Worm (Caenorhabditis elegans): ENCODE data around the gene str-205.
A peak's percentile ranks its signal among the peaks of the same experiment; 100 is the strongest.

str-205 gene

DNA sequence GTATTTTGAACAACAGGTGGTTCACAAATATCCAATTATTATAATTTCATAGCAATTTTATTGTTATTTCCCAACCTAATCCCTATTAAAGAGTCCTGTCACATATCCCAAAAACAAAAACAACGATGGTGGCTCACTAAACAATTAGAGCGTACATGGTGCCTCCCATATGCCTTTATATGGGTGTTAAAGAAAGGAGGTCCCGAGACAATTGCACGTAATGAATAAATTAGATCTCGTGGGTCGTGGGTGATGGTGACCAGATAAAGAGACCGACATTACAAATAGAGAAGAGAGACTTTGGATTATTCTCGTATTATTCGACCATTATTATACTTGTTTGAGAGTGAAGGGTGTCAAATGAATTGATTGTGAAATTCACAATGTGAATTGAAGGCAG, 37.5 kb upstream of the str-205 start (continued):
- TF ChIP-seq sox-4 (tag; optimal IDR thresholded peaks at IDR 0.05): no peak

DNA sequence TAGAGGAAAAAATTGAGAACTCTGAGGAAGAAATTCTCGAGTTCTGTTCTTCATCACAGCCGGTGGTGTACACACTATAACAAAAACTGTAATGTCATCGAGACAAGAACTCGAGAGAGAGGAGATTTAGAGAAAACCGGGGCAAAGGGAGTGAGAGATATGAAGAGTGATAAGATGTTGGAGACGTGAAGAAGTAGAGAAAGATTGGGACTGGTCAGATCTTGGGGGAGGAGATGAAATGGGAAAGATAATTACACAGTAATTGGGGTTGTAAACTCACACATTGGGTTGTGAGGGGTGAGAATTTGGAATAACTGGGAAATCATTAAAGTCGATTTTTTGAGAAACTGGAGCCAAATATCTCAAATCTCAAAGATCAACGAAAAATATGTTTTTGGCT, 36.0 kb upstream of the str-205 start:
- TF ChIP-seq nhr-47 (tag; optimal IDR thresholded peaks at IDR 0.05): no peak
- peak; percentile 77 for TF ChIP-seq nhr-85 (tag)
- TF ChIP-seq efl-1 (optimal IDR thresholded peaks at IDR 0.05): no peak
- peak in 1 of 2 experiments; percentile 78 for TF ChIP-seq efl-1 (GFP tag; optimal IDR thresholded peaks at IDR 0.05 in 1 of 2)
- peak; percentile 7 for TF ChIP-seq nhr-71 (tag; optimal IDR thresholded peaks at IDR 0.05)

DNA sequence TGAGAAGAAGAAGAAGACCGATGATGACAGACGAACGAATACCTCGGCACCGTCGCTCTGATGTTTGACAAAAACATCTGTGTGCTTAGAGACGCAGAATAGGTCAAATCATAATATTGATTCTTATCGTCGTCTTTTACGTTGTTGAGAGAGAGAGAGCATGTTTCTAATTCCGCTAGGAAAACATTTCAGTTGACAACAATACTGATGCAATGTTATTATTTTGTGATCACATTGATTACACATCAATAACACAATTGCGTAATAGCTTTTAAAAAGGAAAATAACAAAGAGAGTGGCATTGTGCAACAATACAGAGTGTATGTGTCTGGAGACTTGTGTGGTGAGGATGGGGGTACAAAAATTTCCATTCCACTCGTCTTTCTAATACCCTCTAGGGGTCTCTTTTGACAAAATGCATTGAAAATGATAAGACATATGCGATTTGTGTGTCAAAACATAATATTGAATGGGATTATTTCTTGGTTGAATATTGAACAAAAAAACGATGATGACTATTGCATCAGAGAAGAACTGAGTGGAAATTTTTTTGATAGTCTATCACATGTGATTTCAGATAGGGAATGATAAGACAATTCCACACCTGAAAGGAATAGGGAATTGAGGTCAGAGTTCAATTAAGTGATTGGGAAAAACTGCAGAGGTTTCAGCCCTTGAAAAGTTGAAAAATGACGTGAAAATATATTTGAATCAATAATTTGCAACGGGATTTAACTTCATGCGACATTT, 35.1 kb upstream of the str-205 start:
- TF ChIP-seq ceh-82 (tag; optimal IDR thresholded peaks at IDR 0.05) (no peak), nhr-90 (tag; optimal IDR thresholded peaks at IDR 0.05; ENCODE audit: poor library complexity) (no peak), elt-2 (tag; optimal IDR thresholded peaks at IDR 0.05) (peak; percentile 64), nhr-85 (tag) (peak; percentile 57), lin-35 (GFP tag; optimal IDR thresholded peaks at IDR 0.05) (peak in 1 of 2 experiments; percentile 30)

DNA sequence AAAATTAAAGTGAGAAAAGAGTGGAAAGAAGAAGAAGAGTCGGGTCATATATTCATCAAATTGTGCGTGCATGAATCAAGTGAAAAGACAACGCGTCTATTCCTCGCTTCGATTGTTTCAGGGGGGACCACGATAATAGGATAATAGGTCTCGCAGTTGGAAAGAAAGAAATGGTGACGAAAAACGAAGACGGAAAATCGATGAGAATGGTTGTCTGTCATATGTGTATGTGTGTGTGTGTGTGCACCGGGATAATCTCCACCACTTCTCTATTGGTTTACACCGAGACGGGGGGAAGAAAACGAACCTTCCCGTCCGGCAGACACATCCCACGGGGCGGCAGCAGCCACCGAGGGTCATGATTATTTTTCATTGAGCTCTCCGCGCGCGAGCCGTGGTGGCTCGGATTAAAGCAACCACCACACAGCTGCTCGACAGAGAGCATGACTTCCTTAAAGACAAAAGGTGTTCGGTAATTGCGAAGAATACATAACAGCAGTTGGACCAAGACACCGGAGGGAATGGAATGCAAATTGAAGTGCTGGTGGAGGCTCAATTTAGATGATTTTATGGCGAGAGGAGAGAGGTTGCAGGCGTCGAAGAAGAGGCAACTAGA, 34.4 kb upstream of the str-205 start:
- no peak for TF ChIP-seq zip-4 (GFP tag; optimal IDR thresholded peaks at IDR 0.05)
- no peak for TF ChIP-seq Y116A8C.19 (tag; optimal IDR thresholded peaks at IDR 0.05; ENCODE audit: borderline replicate concordance)
- no peak for TF ChIP-seq efl-1 (optimal IDR thresholded peaks at IDR 0.05)
- TF ChIP-seq efl-1 (GFP tag; optimal IDR thresholded peaks at IDR 0.05 in 1 of 2): peak in 1 of 2 experiments; percentile 20
- no peak for TF ChIP-seq pax-3 (tag; optimal IDR thresholded peaks at IDR 0.05)
- TF ChIP-seq irx-1 (tag; optimal IDR thresholded peaks at IDR 0.05): no peak
- TF ChIP-seq hpl-2 (GFP tag; optimal IDR thresholded peaks at IDR 0.05): no peak
- no peak for TF ChIP-seq hlh-4 (tag; optimal IDR thresholded peaks at IDR 0.05)
- no peak for TF ChIP-seq lsy-2 (tag; optimal IDR thresholded peaks at IDR 0.05)
- TF ChIP-seq aly-2 (tag; optimal IDR thresholded peaks at IDR 0.05): no peak
- peak; percentile 21 for TF ChIP-seq lin-14 (GFP tag; optimal IDR thresholded peaks at IDR 0.05)
- no peak for TF ChIP-seq ceh-8 (GFP tag; optimal IDR thresholded peaks at IDR 0.05)
- no peak for TF ChIP-seq ceh-63 (GFP tag; optimal IDR thresholded peaks at IDR 0.05)
- no peak for TF ChIP-seq fos-1 (tag; optimal IDR thresholded peaks at IDR 0.05)
- no peak for TF ChIP-seq lin-35 (GFP tag; optimal IDR thresholded peaks at IDR 0.05)
- TF ChIP-seq lin-39 (tag; optimal IDR thresholded peaks at IDR 0.05): no peak
- TF ChIP-seq pag-3 (tag; optimal IDR thresholded peaks at IDR 0.05; ENCODE audit: borderline replicate concordance, insufficient read depth): no peak
- TF ChIP-seq unc-30 (tag; optimal IDR thresholded peaks at IDR 0.05): no peak
- TF ChIP-seq blmp-1 (tag; optimal IDR thresholded peaks at IDR 0.05): no peak
- no peak for TF ChIP-seq vab-15 (tag; optimal IDR thresholded peaks at IDR 0.05)
- TF ChIP-seq dsc-1 (tag; optimal IDR thresholded peaks at IDR 0.05): peak; percentile 27
- TF ChIP-seq sox-4 (tag; optimal IDR thresholded peaks at IDR 0.05): no peak
- no peak for TF ChIP-seq ztf-11 (tag; optimal IDR thresholded peaks at IDR 0.05)
- TF ChIP-seq lin-13 (GFP tag; optimal IDR thresholded peaks at IDR 0.05): no peak
- TF ChIP-seq nhr-84 (tag; optimal IDR thresholded peaks at IDR 0.05): no peak
- peak; percentile 22 for TF ChIP-seq nhr-71 (tag; optimal IDR thresholded peaks at IDR 0.05)
- no peak for TF ChIP-seq dpl-1 (GFP tag; optimal IDR thresholded peaks at IDR 0.05)
- no peak for TF ChIP-seq nhr-85 (tag)

DNA sequence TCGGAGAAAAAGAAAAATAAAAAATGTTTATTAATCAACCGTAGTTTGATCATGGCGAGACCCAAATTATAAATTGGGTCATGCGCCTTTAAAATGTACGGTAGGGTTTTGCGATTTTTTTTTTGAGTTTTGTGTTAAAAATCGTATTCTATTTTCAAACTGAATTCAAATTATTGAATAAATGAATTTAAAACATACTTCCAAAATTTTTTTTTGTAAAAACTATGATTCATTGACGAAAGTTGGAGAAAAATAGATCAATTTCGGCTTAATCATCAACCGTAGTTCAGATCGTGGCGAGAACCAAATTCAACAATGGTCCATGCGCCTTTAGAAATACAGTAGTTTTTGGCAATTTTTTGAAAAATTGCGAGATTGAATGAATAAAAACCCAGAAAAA, 33.9 kb upstream of the str-205 start:
- no peak for TF ChIP-seq C16A3.4 (tag; optimal IDR thresholded peaks at IDR 0.05)
- no peak for TF ChIP-seq unc-130 (tag; optimal IDR thresholded peaks at IDR 0.05)
- TF ChIP-seq hpl-2 (GFP tag; optimal IDR thresholded peaks at IDR 0.05): no peak
- TF ChIP-seq egl-27 (tag; optimal IDR thresholded peaks at IDR 0.05): no peak
- TF ChIP-seq fkh-8 (tag; optimal IDR thresholded peaks at IDR 0.05): no peak
- no peak for TF ChIP-seq sptf-1 (tag; optimal IDR thresholded peaks at IDR 0.05)
- no peak for TF ChIP-seq Y116A8C.19 (tag; optimal IDR thresholded peaks at IDR 0.05; ENCODE audit: borderline replicate concordance)
- TF ChIP-seq fkh-4 (tag; optimal IDR thresholded peaks at IDR 0.05; ENCODE audit: borderline replicate concordance): no peak
- no peak for TF ChIP-seq nhr-90 (tag; optimal IDR thresholded peaks at IDR 0.05; ENCODE audit: poor library complexity)
- no peak for TF ChIP-seq lin-35 (GFP tag; optimal IDR thresholded peaks at IDR 0.05)

Measured in whole organism, L1 larva.